Worm (Caenorhabditis elegans) whole organism, L1 larva: ENCODE results near the gene str-55.

Source experiments
- C16A3.4 ChIP-seq: fragments of 150-350 bp; optimal IDR thresholded peaks from 2 replicates; lab custom pipeline; 2014; ENCODE audit warnings: missing biosample characterization, missing genetic modification characterization
- aly-2 ChIP-seq: fragments of 150-350 bp; optimal IDR thresholded peaks from 2 replicates; lab custom pipeline; 2014; ENCODE audit warnings: missing biosample characterization, missing genetic modification characterization
- ama-1 ChIP-seq: fragments of 150-350 bp; optimal IDR thresholded peaks from 2 replicates; lab custom pipeline; 2014
- ceh-8 ChIP-seq: fragments of 200-800 bp; sonication (Bioruptor generic); optimal IDR thresholded peaks from 2 replicates; lab custom pipeline; 2018; ENCODE audit warnings: mild to moderate bottlenecking, missing genetic modification characterization, moderate library complexity, missing compliant biosample characterization
- ceh-82 ChIP-seq, 3 experiments: fragments of 150-350 bp in 1 of 3; sonication (generic microtip) in 2 of 3; optimal IDR thresholded peaks; 2 replicates each; lab custom pipeline; 2014 to 2017; ENCODE audit warnings: missing biosample characterization in 3 of 3, missing genetic modification characterization in 3 of 3
- efl-1 ChIP-seq, 4 experiments: fragments of 150-350 bp; optimal IDR thresholded peaks in 3 of 4; peaks in 1 of 4; 1 replicate in 1 of 4; 2 replicates in 3 of 4; lab custom pipeline; 2014; ENCODE audit warnings: missing biosample characterization in 2 of 4, missing genetic modification characterization in 2 of 4, missing genetic modification reagents in 2 of 4
- elt-2 ChIP-seq: sonication (generic microtip); optimal IDR thresholded peaks from 2 replicates; lab custom pipeline; 2016; ENCODE audit warnings: missing genetic modification characterization, mild to moderate bottlenecking, inconsistent platforms, missing compliant biosample characterization, missing genetic modification reagents
- elt-3 ChIP-seq, 6 experiments: fragments of 150-350 bp in 1 of 6; sonication (generic microtip); optimal IDR thresholded peaks; 2 replicates each; lab custom pipeline; 2017 to 2018; ENCODE audit warnings: missing biosample characterization in 6 of 6, missing genetic modification characterization in 6 of 6, inconsistent platforms in 1 of 6
- ets-5 ChIP-seq: fragments of 200-800 bp; sonication (Bioruptor generic); IDR thresholded peaks from 2 replicates; pipeline ENCODE4 v1.3.6; 2022; ENCODE audit warnings: missing genetic modification characterization, missing compliant biosample characterization
- fkh-10 ChIP-seq: sonication (generic microtip); optimal IDR thresholded peaks from 2 replicates; lab custom pipeline; 2017; ENCODE audit warnings: missing biosample characterization, missing genetic modification reagents, missing genetic modification characterization
- fkh-8 ChIP-seq: sonication (generic microtip); optimal IDR thresholded peaks from 2 replicates; lab custom pipeline; 2016; ENCODE audit warnings: mild to moderate bottlenecking, missing genetic modification characterization, missing compliant biosample characterization
- hlh-17 ChIP-seq: fragments of 200-800 bp; sonication (Bioruptor generic); optimal IDR thresholded peaks from 2 replicates; lab custom pipeline; 2018; ENCODE audit warnings: missing genetic modification characterization, mild to moderate bottlenecking, missing compliant biosample characterization, moderate library complexity, borderline replicate concordance
- irx-1 ChIP-seq: sonication (generic microtip); optimal IDR thresholded peaks from 2 replicates; lab custom pipeline; 2016; ENCODE audit warnings: missing genetic modification characterization, missing compliant biosample characterization
- lin-14 ChIP-seq: fragments of 200-800 bp; sonication (Bioruptor generic); optimal IDR thresholded peaks from 2 replicates; lab custom pipeline; 2018; ENCODE audit warnings: mild to moderate bottlenecking, missing genetic modification characterization, moderate library complexity, missing compliant biosample characterization
- nhr-11 ChIP-seq: fragments of 150-350 bp; optimal IDR thresholded peaks from 2 replicates; lab custom pipeline; 2014; ENCODE audit warnings: missing biosample characterization, missing genetic modification characterization
- nhr-12 ChIP-seq: sonication (generic microtip); optimal IDR thresholded peaks from 2 replicates; lab custom pipeline; 2017; ENCODE audit warnings: missing biosample characterization, missing genetic modification characterization
- nhr-19 ChIP-seq: fragments of 200-800 bp; sonication (Bioruptor generic); conservative IDR thresholded peaks from 2 replicates; pipeline ENCODE4 v1.3.6; 2022; ENCODE audit warnings: missing genetic modification characterization, missing compliant biosample characterization
- nhr-28 ChIP-seq: fragments of 150-350 bp; optimal IDR thresholded peaks from 2 replicates; lab custom pipeline; 2014; ENCODE audit warnings: missing biosample characterization, missing genetic modification characterization
- nhr-76 ChIP-seq: sonication (generic microtip); optimal IDR thresholded peaks from 2 replicates; lab custom pipeline; 2017; ENCODE audit warnings: missing biosample characterization, missing genetic modification characterization
- nhr-84 ChIP-seq: sonication (generic microtip); optimal IDR thresholded peaks from 2 replicates; lab custom pipeline; 2017; ENCODE audit warnings: missing biosample characterization, missing genetic modification characterization
- nhr-85 ChIP-seq: sonication (generic microtip); peaks from one replicate; lab custom pipeline; 2016; ENCODE audit warnings: missing genetic modification characterization, inconsistent platforms, missing compliant biosample characterization
- nhr-90 ChIP-seq: sonication (generic microtip); optimal IDR thresholded peaks from 2 replicates; lab custom pipeline; 2016; ENCODE audit warnings: mild to moderate bottlenecking, missing genetic modification characterization, missing compliant biosample characterization; ENCODE audit not compliant: poor library complexity
- pag-3 ChIP-seq: sonication (generic microtip); optimal IDR thresholded peaks from 2 replicates; lab custom pipeline; 2017; ENCODE audit warnings: missing genetic modification characterization, mild to moderate bottlenecking, missing compliant biosample characterization, antibody characterized with exemption, borderline replicate concordance; ENCODE audit not compliant: insufficient read depth
- pqm-1 ChIP-seq: sonication (generic microtip); optimal IDR thresholded peaks from 3 replicates; lab custom pipeline; 2017; ENCODE audit warnings: missing biosample characterization, missing genetic modification characterization
- skn-1 ChIP-seq: fragments of 150-350 bp; optimal IDR thresholded peaks from 2 replicates; lab custom pipeline; 2014; ENCODE audit warnings: missing biosample characterization, missing genetic modification characterization
- snpc-4 ChIP-seq: fragments of 150-350 bp; optimal IDR thresholded peaks from 2 replicates; lab custom pipeline; 2014; ENCODE audit warnings: missing biosample characterization, missing genetic modification characterization
- snu-23 ChIP-seq: sonication (generic microtip); optimal IDR thresholded peaks from 2 replicates; lab custom pipeline; 2016; ENCODE audit warnings: missing genetic modification characterization, missing compliant biosample characterization
- tbx-2 ChIP-seq: sonication (generic microtip); optimal IDR thresholded peaks from 2 replicates; lab custom pipeline; 2016; ENCODE audit warnings: missing genetic modification characterization, missing compliant biosample characterization
- tlp-1 ChIP-seq: fragments of 150-350 bp; optimal IDR thresholded peaks from 2 replicates; lab custom pipeline; 2014; ENCODE audit warnings: missing biosample characterization, missing genetic modification characterization
- unc-130 ChIP-seq: fragments of 150-350 bp; optimal IDR thresholded peaks from 2 replicates; lab custom pipeline; 2017; ENCODE audit warnings: missing biosample characterization, missing genetic modification characterization, inconsistent platforms
- unc-30 ChIP-seq: sonication (generic microtip); optimal IDR thresholded peaks from 2 replicates; lab custom pipeline; 2017; ENCODE audit warnings: missing biosample characterization, missing genetic modification characterization
- unc-86 ChIP-seq: sonication (generic microtip); optimal IDR thresholded peaks from 2 replicates; lab custom pipeline; 2016; ENCODE audit warnings: missing genetic modification characterization, missing compliant biosample characterization
- vab-15 ChIP-seq: sonication (generic microtip); optimal IDR thresholded peaks from 2 replicates; lab custom pipeline; 2017; ENCODE audit warnings: missing genotype, mild to moderate bottlenecking, missing genetic modification characterization, missing compliant biosample characterization
- zag-1 ChIP-seq: fragments of 150-350 bp; optimal IDR thresholded peaks from 2 replicates; lab custom pipeline; 2014; ENCODE audit warnings: missing biosample characterization, missing genetic modification characterization
- zip-4 ChIP-seq: fragments of 200-800 bp; sonication (Bioruptor generic); optimal IDR thresholded peaks from 2 replicates; lab custom pipeline; 2018; ENCODE audit warnings: mild to moderate bottlenecking, missing genetic modification characterization, moderate library complexity, missing compliant biosample characterization
- ztf-11 ChIP-seq, 2 experiments: sonication (generic microtip); optimal IDR thresholded peaks; 2 replicates each; lab custom pipeline; 2016 to 2017; ENCODE audit warnings: missing genetic modification characterization in 2 of 2, missing biosample characterization in 1 of 2, missing compliant biosample characterization in 1 of 2

Gene str-55

DNA sequence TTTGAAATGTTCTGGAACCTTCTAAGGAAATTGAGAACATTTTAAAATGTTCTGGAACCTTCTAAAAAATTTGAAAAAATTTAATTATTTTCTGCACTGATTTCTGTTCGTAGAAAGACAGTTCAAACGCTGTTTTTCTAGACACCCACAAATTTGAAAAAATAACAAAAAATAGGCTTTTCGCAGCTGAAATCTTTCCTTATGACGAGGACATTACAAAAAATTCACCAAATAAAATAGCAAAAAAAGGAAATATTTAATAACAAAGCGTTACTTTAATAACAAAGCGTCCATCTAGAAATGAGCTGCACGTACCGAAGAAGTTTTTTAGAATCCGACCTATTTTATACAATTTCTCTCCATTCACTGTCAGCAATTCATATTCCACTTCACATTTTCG is 26.7 kb upstream of the str-55 start, which contains the start of gene srh-141:
TSS of gene srh-141 (plus strand) at position 301 of the 400 bp plus-strand sequence.
- TF ChIP-seq tbx-2 (tag; lab: Kevin White, UChicago) (no peak), nhr-90 (tag; lab: Kevin White, UChicago) (no peak), fkh-10 (GFP tag; lab: Kevin White, UChicago) (no peak), zip-4 (GFP tag; lab: Kevin White, UChicago) (no peak), elt-3 (tag; optimal IDR thresholded peaks at IDR 0.05; lab: Kevin White, UChicago) (no peak), skn-1 (tag; lab: Kevin White, UChicago) (no peak), aly-2 (tag; lab: Kevin White, UChicago) (no peak), pag-3 (tag; lab: Kevin White, UChicago) (no peak), pqm-1 (tag; lab: Kevin White, UChicago) (no peak), ets-5 (GFP tag; lab: Robert Waterston, UW) (no peak), elt-2 (no peak)

- no peak for TF ChIP-seq unc-130
- no peak for TF ChIP-seq nhr-11 (tag; lab: Kevin White, UChicago)
- TF ChIP-seq vab-15, result no peak
- TF ChIP-seq nhr-76 (tag; lab: Kevin White, UChicago), result no peak
- no peak for TF ChIP-seq nhr-19 (GFP tag; lab: Robert Waterston, UW)
- TF ChIP-seq ztf-11 (tag; optimal IDR thresholded peaks at IDR 0.05; lab: Kevin White, UChicago), result no peak
- TF ChIP-seq nhr-12 (tag; lab: Kevin White, UChicago), result no peak
- TF ChIP-seq fkh-8 (tag; lab: Kevin White, UChicago), result no peak
- TF ChIP-seq unc-30 (tag; lab: Kevin White, UChicago), result no peak
- TF ChIP-seq snu-23 (GFP tag; lab: Kevin White, UChicago), result no peak
- no peak for TF ChIP-seq C16A3.4
- TF ChIP-seq nhr-28, result no peak
- no peak for TF ChIP-seq lin-14 (GFP tag; lab: Kevin White, UChicago)
- no peak for TF ChIP-seq tlp-1 (tag; lab: Kevin White, UChicago)
- no peak for TF ChIP-seq elt-3 (tag; optimal IDR thresholded peaks at IDR 0.05; lab: Kevin White, UChicago)
- no peak for TF ChIP-seq ceh-8
- TF ChIP-seq nhr-84 (tag; lab: Kevin White, UChicago), result no peak
- TF ChIP-seq unc-86, result no peak
- TF ChIP-seq zag-1 (tag; lab: Kevin White, UChicago), result no peak
- TF ChIP-seq aly-2 (tag; lab: Kevin White, UChicago), result no peak
Observed at ce11 chrV:16437546-16437945, 20.6 kb upstream of the str-55 start, which contains the start of gene F26D2.15. TSS of gene F26D2.15 (plus strand) at chrV:16437846.

DNA sequence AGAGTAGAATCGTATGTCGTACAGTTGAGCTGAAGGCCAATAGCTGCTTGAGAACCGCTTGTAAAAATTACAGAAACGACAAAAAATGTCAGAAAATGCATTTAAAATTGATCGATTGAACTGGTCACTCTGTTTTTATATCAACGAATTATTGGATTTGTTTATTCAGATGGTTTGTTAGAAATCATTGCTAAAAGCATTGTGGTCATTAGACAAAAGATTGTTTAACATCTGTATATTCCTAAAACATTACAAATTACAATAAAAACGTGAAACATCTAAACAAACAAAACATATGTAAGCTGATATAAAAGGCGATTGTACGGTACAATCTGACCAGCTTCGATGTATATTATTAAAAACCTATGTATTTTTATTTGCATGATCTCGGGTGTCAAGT is 18.6 kb upstream of the str-55 start, which contains the start of the genes F26D2.13 and F26D2.14:
TSS of gene F26D2.13 (minus strand) at position 101 of the 400 bp plus-strand sequence.
TSS of gene F26D2.14 (plus strand) at position 346 of the 400 bp plus-strand sequence.
- no peak for TF ChIP-seq hlh-17 (GFP tag; lab: Kevin White, UChicago)
- no peak for TF ChIP-seq ama-1 (lab: Kevin White, UChicago)
- TF ChIP-seq nhr-76 (tag; lab: Kevin White, UChicago), result no peak
- TF ChIP-seq snpc-4 (tag; lab: Kevin White, UChicago), result no peak
- no peak for TF ChIP-seq unc-30 (tag; lab: Kevin White, UChicago)
- TF ChIP-seq ztf-11 (tag; optimal IDR thresholded peaks at IDR 0.05; lab: Kevin White, UChicago), result no peak
- TF ChIP-seq C16A3.4, result no peak
- no peak for TF ChIP-seq zip-4 (GFP tag; lab: Kevin White, UChicago)
- no peak for TF ChIP-seq efl-1 (optimal IDR thresholded peaks at IDR 0.05; lab: Kevin White, UChicago)
- TF ChIP-seq efl-1 (GFP tag; optimal IDR thresholded peaks at IDR 0.05 in 1 of 2; lab: Kevin White, UChicago), result no peak
- TF ChIP-seq ceh-82 (tag; optimal IDR thresholded peaks at IDR 0.05; lab: Kevin White, UChicago), result no peak
- TF ChIP-seq fkh-10 (GFP tag; lab: Kevin White, UChicago), result no peak
- TF ChIP-seq vab-15, result no peak
- TF ChIP-seq nhr-85 (tag; lab: Kevin White, UChicago), result no peak
- TF ChIP-seq elt-3 (tag; optimal IDR thresholded peaks at IDR 0.05; lab: Kevin White, UChicago), result no peak
- TF ChIP-seq nhr-11 (tag; lab: Kevin White, UChicago), result no peak
- TF ChIP-seq irx-1 (tag; lab: Kevin White, UChicago), result no peak
- TF ChIP-seq ceh-8, result no peak
- TF ChIP-seq, all 84 proteins: peak for 0
